Worm (Caenorhabditis elegans) whole organism, L4 larva: Measurements from ENCODE around the gene rps-27.
A peak's percentile ranks its signal among the peaks of the same experiment; 100 is the strongest.

Experiments
- D1046.2 ChIP-seq: fragments of 200-800 bp; sonication (Bioruptor generic); IDR thresholded peaks from 2 replicates; pipeline ENCODE4 v1.3.6; 2022; ENCODE audit warnings: missing genetic modification characterization, missing compliant biosample characterization
- F10B5.3 ChIP-seq: sonication (generic microtip); optimal IDR thresholded peaks from 2 replicates; lab custom pipeline; 2016; ENCODE audit warnings: mild to moderate bottlenecking, missing genetic modification characterization, missing compliant biosample characterization
- F26F4.8 ChIP-seq: fragments of 200-800 bp; sonication (Bioruptor generic); conservative IDR thresholded peaks from 2 replicates; pipeline ENCODE4 v1.3.6; 2022; ENCODE audit warnings: missing genetic modification characterization, missing compliant biosample characterization
- F44E2.7 ChIP-seq: fragments of 200-800 bp; sonication (Bioruptor generic); IDR thresholded peaks from 2 replicates; pipeline ENCODE4 v2.1.2; 2022; ENCODE audit warnings: missing genetic modification characterization, missing compliant biosample characterization
- F49E8.2 ChIP-seq: sonication (generic microtip); optimal IDR thresholded peaks from 2 replicates; lab custom pipeline; 2016; ENCODE audit warnings: missing compliant biosample characterization, mild to moderate bottlenecking, missing genetic modification characterization, borderline replicate concordance
- R02D3.7 ChIP-seq: fragments of 150-350 bp; sonication (generic microtip); optimal IDR thresholded peaks from 3 replicates; lab custom pipeline; 2014; ENCODE audit warnings: missing biosample characterization, missing genetic modification characterization
- T20F7.1 ChIP-seq: fragments of 200-800 bp; sonication (Bioruptor generic); optimal IDR thresholded peaks from 2 replicates; lab custom pipeline; 2018; ENCODE audit warnings: mild to moderate bottlenecking, missing genetic modification characterization, missing compliant biosample characterization
- T26A8.4 ChIP-seq: fragments of 200-800 bp; sonication (Bioruptor generic); IDR thresholded peaks from 2 replicates; pipeline ENCODE4 v1.3.6; 2022; ENCODE audit warnings: missing genetic modification characterization, missing compliant biosample characterization
- Y5F2A.4 ChIP-seq: fragments of 200-800 bp; sonication (Bioruptor generic); optimal IDR thresholded peaks from 2 replicates; lab custom pipeline; 2018; ENCODE audit warnings: mild to moderate bottlenecking, missing genetic modification characterization, missing compliant biosample characterization
- Y75B8A.6 ChIP-seq: fragments of 200-800 bp; sonication (Bioruptor generic); IDR thresholded peaks from 2 replicates; pipeline ENCODE4 v1.3.6; 2022; ENCODE audit warnings: missing genetic modification reagents, missing genetic modification characterization, missing compliant biosample characterization
- aha-1 ChIP-seq: fragments of 150-350 bp; peaks from one replicate; lab custom pipeline; 2014; ENCODE audit warnings: missing biosample characterization, missing genetic modification characterization
- aly-2 ChIP-seq: sonication (generic microtip); optimal IDR thresholded peaks from 2 replicates; lab custom pipeline; 2018; ENCODE audit warnings: missing biosample characterization, missing genetic modification characterization
- arid-1 ChIP-seq: fragments of 200-800 bp; sonication (Bioruptor generic); conservative IDR thresholded peaks from 2 replicates; pipeline ENCODE4 v1.3.6; 2022; ENCODE audit warnings: missing genetic modification reagents, missing genetic modification characterization, missing compliant biosample characterization
- ceh-20 ChIP-seq: fragments of 200-800 bp; sonication (Bioruptor generic); IDR thresholded peaks from 2 replicates; pipeline ENCODE4 v1.3.6; 2022; ENCODE audit warnings: missing genetic modification reagents, missing genetic modification characterization, missing compliant biosample characterization
- ceh-82 ChIP-seq: sonication (generic microtip); optimal IDR thresholded peaks from 2 replicates; lab custom pipeline; 2017; ENCODE audit warnings: missing biosample characterization, missing genetic modification characterization
- ces-1 ChIP-seq: fragments of 150-350 bp; sonication (generic microtip); optimal IDR thresholded peaks from 4 replicates; lab custom pipeline; 2014; ENCODE audit warnings: missing biosample characterization, missing genetic modification reagents, missing genetic modification characterization
- daf-16 ChIP-seq, 3 experiments: sonication (generic microtip); optimal IDR thresholded peaks; 2 replicates each; lab custom pipeline; 2016 to 2017; ENCODE audit warnings: missing genetic modification characterization in 3 of 3, missing genetic modification reagents in 3 of 3, mild to moderate bottlenecking in 2 of 3, missing compliant biosample characterization in 2 of 3, missing biosample characterization in 1 of 3, moderate library complexity in 1 of 3
- daf-19 ChIP-seq: fragments of 200-800 bp; sonication (Bioruptor generic); conservative IDR thresholded peaks from 2 replicates; pipeline ENCODE4 v1.3.6; 2022; ENCODE audit warnings: missing genetic modification characterization, missing compliant biosample characterization
- dmd-8 ChIP-seq: fragments of 200-800 bp; sonication (Bioruptor generic); IDR thresholded peaks from 2 replicates; pipeline ENCODE4 v1.3.6; 2022; ENCODE audit warnings: missing genetic modification characterization, missing compliant biosample characterization
- dmd-9 ChIP-seq: fragments of 200-800 bp; sonication (Bioruptor generic); IDR thresholded peaks from 2 replicates; pipeline ENCODE4 v1.3.6; 2022; ENCODE audit warnings: missing genetic modification reagents, missing genetic modification characterization, missing compliant biosample characterization
- dve-1 ChIP-seq: sonication (generic microtip); optimal IDR thresholded peaks from 2 replicates; lab custom pipeline; 2017; ENCODE audit warnings: antibody characterized with exemption, mild to moderate bottlenecking, missing genetic modification characterization, missing compliant biosample characterization; ENCODE audit not compliant: insufficient read depth
- fkh-10 ChIP-seq: fragments of 150-350 bp; optimal IDR thresholded peaks from 2 replicates; lab custom pipeline; 2014; ENCODE audit warnings: missing biosample characterization, missing genetic modification reagents, missing genetic modification characterization
- gei-8 ChIP-seq: fragments of 200-800 bp; sonication (Bioruptor generic); optimal IDR thresholded peaks from 2 replicates; lab custom pipeline; 2018; ENCODE audit warnings: mild to moderate bottlenecking, missing genetic modification characterization, missing compliant biosample characterization
- hlh-11 ChIP-seq: fragments of 200-800 bp; sonication (Bioruptor generic); optimal IDR thresholded peaks from 2 replicates; lab custom pipeline; 2018; ENCODE audit warnings: mild to moderate bottlenecking, missing genetic modification characterization, missing compliant biosample characterization
- jun-1 ChIP-seq: fragments of 150-350 bp; optimal IDR thresholded peaks from 2 replicates; lab custom pipeline; 2014; ENCODE audit warnings: missing biosample characterization, missing genetic modification reagents, missing genetic modification characterization
- lim-7 ChIP-seq: fragments of 200-800 bp; sonication (Bioruptor generic); IDR thresholded peaks from 2 replicates; pipeline ENCODE4 v1.3.6; 2022; ENCODE audit warnings: missing genetic modification characterization, missing compliant biosample characterization
- lin-13 ChIP-seq: fragments of 150-350 bp; optimal IDR thresholded peaks from 2 replicates; lab custom pipeline; 2014; ENCODE audit warnings: missing biosample characterization, missing genetic modification reagents, missing genetic modification characterization
- lin-38 ChIP-seq: fragments of 200-800 bp; sonication (Bioruptor generic); IDR thresholded peaks from 2 replicates; pipeline ENCODE4 v1.3.6; 2022; ENCODE audit warnings: missing genetic modification reagents, missing genetic modification characterization, missing compliant biosample characterization
- lin-39 ChIP-seq: fragments of 150-350 bp; optimal IDR thresholded peaks from 2 replicates; lab custom pipeline; 2014; ENCODE audit warnings: missing biosample characterization, missing genetic modification reagents, missing genetic modification characterization
- lsy-2 ChIP-seq, 2 experiments: fragments of 150-350 bp in 1 of 2; sonication (generic microtip) in 1 of 2; optimal IDR thresholded peaks; 2 replicates each; lab custom pipeline; 2014 to 2017; ENCODE audit warnings: missing biosample characterization in 2 of 2, missing genetic modification characterization in 2 of 2
- madf-5 ChIP-seq, 2 experiments: fragments of 200-800 bp; sonication (Bioruptor generic); IDR thresholded peaks; 2 replicates each; pipeline ENCODE4 v1.3.6; 2022; ENCODE audit warnings: missing compliant biosample characterization in 2 of 2, missing genetic modification characterization in 2 of 2
- madf-9 ChIP-seq: fragments of 200-800 bp; sonication (Bioruptor generic); conservative IDR thresholded peaks from 2 replicates; pipeline ENCODE4 v1.3.6; 2022; ENCODE audit warnings: missing genetic modification reagents, missing genetic modification characterization, missing compliant biosample characterization
- mdt-29 ChIP-seq: fragments of 200-800 bp; sonication (Bioruptor generic); IDR thresholded peaks from 2 replicates; pipeline ENCODE4 v1.3.6; 2022; ENCODE audit warnings: missing genetic modification reagents, missing genetic modification characterization, missing compliant biosample characterization
- mxl-2 ChIP-seq: fragments of 200-800 bp; sonication (Bioruptor generic); conservative IDR thresholded peaks from 2 replicates; pipeline ENCODE4 v1.3.6; 2022; ENCODE audit warnings: missing genetic modification reagents, missing genetic modification characterization, missing compliant biosample characterization
- nhr-11 ChIP-seq: fragments of 150-350 bp; optimal IDR thresholded peaks from 2 replicates; lab custom pipeline; 2014; ENCODE audit warnings: missing biosample characterization, missing genetic modification characterization
- nhr-28 ChIP-seq: fragments of 150-350 bp; optimal IDR thresholded peaks from 2 replicates; lab custom pipeline; 2014; ENCODE audit warnings: missing biosample characterization, missing genetic modification characterization
- nhr-41 ChIP-seq: fragments of 200-800 bp; sonication (Bioruptor generic); IDR thresholded peaks from 2 replicates; pipeline ENCODE4 v1.3.6; 2022; ENCODE audit warnings: missing genetic modification reagents, missing genetic modification characterization, missing compliant biosample characterization
- nhr-42 ChIP-seq: fragments of 200-800 bp; sonication (Bioruptor generic); IDR thresholded peaks from 2 replicates; pipeline ENCODE4 v1.3.6; 2022; ENCODE audit warnings: missing genetic modification characterization, missing compliant biosample characterization
- nhr-6 ChIP-seq: fragments of 150-350 bp; optimal IDR thresholded peaks from 2 replicates; lab custom pipeline; 2014; ENCODE audit warnings: missing biosample characterization, missing genetic modification characterization
- php-3 ChIP-seq: fragments of 200-800 bp; sonication (Bioruptor generic); IDR thresholded peaks from 2 replicates; pipeline ENCODE4 v1.3.6; 2022; ENCODE audit warnings: missing genetic modification reagents, missing genetic modification characterization, missing compliant biosample characterization
- rbr-2 ChIP-seq: sonication (generic microtip); optimal IDR thresholded peaks from 2 replicates; lab custom pipeline; 2016; ENCODE audit warnings: missing genotype, missing genetic modification characterization, missing compliant biosample characterization
- set-16 ChIP-seq: fragments of 200-800 bp; sonication (Bioruptor generic); IDR thresholded peaks from 2 replicates; pipeline ENCODE4 v1.3.6; 2022; ENCODE audit warnings: missing genetic modification reagents, missing genetic modification characterization, missing compliant biosample characterization
- snpc-1.2 ChIP-seq: fragments of 200-800 bp; sonication (Bioruptor generic); IDR thresholded peaks from 2 replicates; pipeline ENCODE4 v1.3.6; 2022; ENCODE audit warnings: missing genetic modification reagents, missing genetic modification characterization, missing compliant biosample characterization
- snpc-4 ChIP-seq: fragments of 150-350 bp; optimal IDR thresholded peaks from 2 replicates; lab custom pipeline; 2014; ENCODE audit warnings: missing biosample characterization, missing genetic modification characterization
- spr-1 ChIP-seq: sonication (generic microtip); optimal IDR thresholded peaks from 2 replicates; lab custom pipeline; 2016; ENCODE audit warnings: mild to moderate bottlenecking, missing genetic modification characterization, missing compliant biosample characterization
- spr-3 ChIP-seq: fragments of 200-800 bp; sonication (Bioruptor generic); optimal IDR thresholded peaks from 2 replicates; lab custom pipeline; 2018; ENCODE audit warnings: mild to moderate bottlenecking, missing genetic modification characterization, missing compliant biosample characterization
- zag-1 ChIP-seq: fragments of 150-350 bp; optimal IDR thresholded peaks from 2 replicates; lab custom pipeline; 2014; ENCODE audit warnings: missing biosample characterization, missing genetic modification characterization
- zfp-3 ChIP-seq: fragments of 200-800 bp; sonication (Bioruptor generic); conservative IDR thresholded peaks from 2 replicates; pipeline ENCODE4 v1.3.6; 2022; ENCODE audit warnings: missing genetic modification reagents, missing genetic modification characterization, missing compliant biosample characterization
- zip-11 ChIP-seq: fragments of 200-800 bp; sonication (Bioruptor generic); IDR thresholded peaks from 2 replicates; pipeline ENCODE4 v1.3.6; 2022; ENCODE audit warnings: missing genetic modification characterization, missing compliant biosample characterization
- zip-2 ChIP-seq: fragments of 150-350 bp; optimal IDR thresholded peaks from 2 replicates; lab custom pipeline; 2014; ENCODE audit warnings: missing biosample characterization, missing genetic modification characterization
- ztf-11 ChIP-seq: fragments of 150-350 bp; optimal IDR thresholded peaks from 2 replicates; lab custom pipeline; 2014; ENCODE audit warnings: missing biosample characterization, missing genetic modification characterization

The rps-27 gene

ce11 chrV:126610-127009 is 22.7 kb upstream of the rps-27 start, which contains the start of gene W03F9.1 (continued):
- TF ChIP-seq ceh-20 (GFP tag; lab: Robert Waterston, UW) (no peak), daf-16 (GFP tag; optimal IDR thresholded peaks at IDR 0.05; lab: Kevin White, UChicago) (peak in 1 of 2 experiments; percentile 71), daf-16 (tag; optimal IDR thresholded peaks at IDR 0.05; lab: Kevin White, UChicago) (peak; percentile 42), spr-1 (tag; lab: Kevin White, UChicago) (peak; percentile 35), Y75B8A.6 (GFP tag; lab: Robert Waterston, UW) (no peak), spr-3 (GFP tag; lab: Kevin White, UChicago) (no peak), zip-2 (tag; lab: Kevin White, UChicago) (peak; percentile 30), snpc-1.2 (GFP tag; lab: Robert Waterston, UW) (no peak), ztf-11 (no peak), lin-13 (GFP tag; lab: Kevin White, UChicago) (no peak), T26A8.4 (GFP tag; lab: Robert Waterston, UW) (peak; percentile 58), snpc-4 (tag; lab: Kevin White, UChicago) (no peak), zip-11 (no peak), dve-1 (peak; percentile 68), nhr-6 (tag; lab: Kevin White, UChicago) (peak; percentile 11), lin-38 (GFP tag; lab: Robert Waterston, UW) (peak; percentile 68), hlh-11 (tag; lab: Kevin White, UChicago) (peak; percentile 47), madf-5 (GFP tag; IDR thresholded peaks at IDR 0.05; lab: Robert Waterston, UW) (no peak), nhr-41 (GFP tag; lab: Robert Waterston, UW) (no peak), Y5F2A.4 (GFP tag; lab: Kevin White, UChicago) (no peak), rbr-2 (tag; lab: Kevin White, UChicago) (peak; percentile 60), F26F4.8 (GFP tag; lab: Robert Waterston, UW) (no peak)

ce11 chrV:123915-124314 is 20.0 kb upstream of the rps-27 start:
- no peak for TF ChIP-seq nhr-42 (GFP tag; lab: Robert Waterston, UW)
- TF ChIP-seq dmd-8 = no peak
- no peak for TF ChIP-seq jun-1 (tag; lab: Kevin White, UChicago)
- no peak for TF ChIP-seq F44E2.7 (GFP tag; lab: Robert Waterston, UW)
- 0 out of 2 replicates have a peak, but pooled peaks have one; percentile 18 for TF ChIP-seq arid-1
- TF ChIP-seq mdt-29 (GFP tag; lab: Robert Waterston, UW) = no peak
- no peak for TF ChIP-seq php-3 (GFP tag; lab: Robert Waterston, UW)
- no peak for TF ChIP-seq D1046.2 (GFP tag; lab: Robert Waterston, UW)
- no peak for TF ChIP-seq lsy-2 (tag; optimal IDR thresholded peaks at IDR 0.05; lab: Kevin White, UChicago)
- no peak for TF ChIP-seq mxl-2 (GFP tag; lab: Robert Waterston, UW)
- no peak for TF ChIP-seq T20F7.1
- TF ChIP-seq madf-9 (GFP tag; lab: Robert Waterston, UW) = no peak
- no peak for TF ChIP-seq lin-39 (tag; lab: Kevin White, UChicago)
- TF ChIP-seq zag-1 = no peak
- TF ChIP-seq aly-2 = no peak
- TF ChIP-seq lin-38 (GFP tag; lab: Robert Waterston, UW) = peak; percentile 24
- TF ChIP-seq nhr-11 (tag; lab: Kevin White, UChicago) = no peak
- no peak for TF ChIP-seq zfp-3 (GFP tag; lab: Robert Waterston, UW)
- TF ChIP-seq ceh-82 = no peak
- TF ChIP-seq R02D3.7 (tag; lab: Kevin White, UChicago) = no peak
- TF ChIP-seq nhr-6 (tag; lab: Kevin White, UChicago) = no peak
- TF ChIP-seq spr-1 (tag; lab: Kevin White, UChicago) = no peak
- no peak for TF ChIP-seq F10B5.3 (tag; lab: Kevin White, UChicago)
- TF ChIP-seq lin-13 (GFP tag; lab: Kevin White, UChicago) = no peak
- TF ChIP-seq dmd-9 (GFP tag; lab: Robert Waterston, UW) = no peak
- TF ChIP-seq T26A8.4 (GFP tag; lab: Robert Waterston, UW) = no peak
- no peak for TF ChIP-seq fkh-10 (GFP tag; lab: Kevin White, UChicago)
- no peak for TF ChIP-seq daf-19 (GFP tag; lab: Robert Waterston, UW)
- TF ChIP-seq lim-7 (GFP tag; lab: Robert Waterston, UW) = peak; percentile 56
- TF ChIP-seq nhr-28 = no peak
- TF ChIP-seq set-16 (GFP tag; lab: Robert Waterston, UW) = no peak
- TF ChIP-seq gei-8 = no peak
- no peak for TF ChIP-seq ces-1 (GFP tag; lab: Kevin White, UChicago)
- TF ChIP-seq F49E8.2 (tag; lab: Kevin White, UChicago) = peak; percentile 29
- peak; percentile 70 for TF ChIP-seq aha-1
